Fruit fly (Drosophila melanogaster) whole organism, embryonic: ENCODE data around the gene CG3104.

Source experiments
- Ada2b ChIP-seq: fragments of 200-800 bp; sonication (Bioruptor generic); IDR thresholded peaks from 2 replicates; pipeline ENCODE4 v1.3.6; 2022; ENCODE audit warnings: missing biosample characterization, missing genetic modification characterization
- Antp ChIP-seq: fragments of 200-800 bp; sonication (Bioruptor generic); optimal IDR thresholded peaks from 3 replicates; lab custom pipeline; 2016; ENCODE audit warnings: missing biosample characterization, missing genetic modification characterization
- Atf3 ChIP-seq: fragments of 200-800 bp; sonication (Bioruptor generic); optimal IDR thresholded peaks from 3 replicates; lab custom pipeline; 2016; ENCODE audit warnings: missing biosample characterization, missing genetic modification characterization
- Awh ChIP-seq: fragments of 200-800 bp; sonication (Bioruptor generic); IDR thresholded peaks from 2 replicates; pipeline ENCODE4, ENCODE4 v1.3.6; 2022; ENCODE audit warnings: missing biosample characterization, missing genetic modification characterization
- B-H2 ChIP-seq: fragments of 200-800 bp; sonication (Bioruptor generic); optimal IDR thresholded peaks from 2 replicates; lab custom pipeline; 2018; ENCODE audit warnings: missing biosample characterization, mild to moderate bottlenecking, missing genetic modification characterization
- CG11093 ChIP-seq: fragments of 200-800 bp; sonication (Bioruptor generic); IDR thresholded peaks from 3 replicates; pipeline ENCODE4 v1.3.6; 2022; ENCODE audit warnings: missing biosample characterization, missing genetic modification characterization
- CG1233 ChIP-seq: fragments of 200-800 bp; sonication (Bioruptor generic); optimal IDR thresholded peaks from 4 replicates; lab custom pipeline; 2018; ENCODE audit warnings: missing biosample characterization, mild to moderate bottlenecking, missing genetic modification characterization
- CG12659 ChIP-seq: fragments of 200-800 bp; sonication (Bioruptor generic); optimal IDR thresholded peaks from 3 replicates; lab custom pipeline; 2017; ENCODE audit warnings: mild to moderate bottlenecking, missing biosample characterization, missing genetic modification reagents, missing genetic modification characterization
- CG14667 ChIP-seq: fragments of 200-800 bp; sonication (Bioruptor generic); IDR thresholded peaks from 2 replicates; pipeline ENCODE4 v1.3.6; 2022; ENCODE audit warnings: missing biosample characterization, missing genetic modification characterization
- CG17568 ChIP-seq: fragments of 200-800 bp; sonication (Bioruptor generic); optimal IDR thresholded peaks from 2 replicates; lab custom pipeline; 2018; ENCODE audit warnings: missing biosample characterization, mild to moderate bottlenecking, missing genetic modification characterization, moderate library complexity
- CG30020 ChIP-seq: fragments of 200-800 bp; optimal IDR thresholded peaks from 2 replicates; lab custom pipeline; 2019; ENCODE audit warnings: missing biosample characterization, mild to moderate bottlenecking, missing genetic modification characterization, moderate library complexity
- CG30403 ChIP-seq: fragments of 200-800 bp; sonication (Bioruptor generic); optimal IDR thresholded peaks from 3 replicates; lab custom pipeline; 2016; ENCODE audit warnings: missing biosample characterization, missing genetic modification characterization
- CG4730 ChIP-seq: fragments of 200-800 bp; sonication (Bioruptor generic); IDR thresholded peaks from 2 replicates; pipeline ENCODE4 v1.3.6; 2022; ENCODE audit warnings: missing biosample characterization, missing genetic modification characterization
- CG5245 ChIP-seq: fragments of 200-800 bp; sonication (Bioruptor generic); optimal IDR thresholded peaks from 3 replicates; lab custom pipeline; 2016; ENCODE audit warnings: missing biosample characterization, missing genetic modification characterization
- CG6254 ChIP-seq: fragments of 200-800 bp; sonication (Bioruptor generic); optimal IDR thresholded peaks from 3 replicates; lab custom pipeline; 2017; ENCODE audit warnings: mild to moderate bottlenecking, missing biosample characterization, missing genetic modification reagents, missing genetic modification characterization
- CG7786 ChIP-seq: fragments of 200-800 bp; sonication (Bioruptor generic); optimal IDR thresholded peaks from 2 replicates; lab custom pipeline; 2016; ENCODE audit warnings: missing biosample characterization, missing genetic modification characterization
- CG9215 ChIP-seq: fragments of 200-800 bp; sonication (Bioruptor generic); IDR thresholded peaks from 2 replicates; pipeline ENCODE4 v1.3.6; 2022; ENCODE audit warnings: missing biosample characterization, missing genetic modification characterization
- CG9437 ChIP-seq: fragments of 200-800 bp; sonication (Bioruptor generic); optimal IDR thresholded peaks from 2 replicates; lab custom pipeline; 2018; ENCODE audit warnings: missing biosample characterization, mild to moderate bottlenecking, missing genetic modification characterization
- CoRest ChIP-seq: fragments of 200-800 bp; sonication (Bioruptor generic); optimal IDR thresholded peaks from 3 replicates; lab custom pipeline; 2018; ENCODE audit warnings: missing biosample characterization, mild to moderate bottlenecking, missing genetic modification characterization, moderate library complexity
- ERR ChIP-seq: fragments of 200-800 bp; sonication (Bioruptor generic); optimal IDR thresholded peaks from 2 replicates; lab custom pipeline; 2016; ENCODE audit warnings: missing biosample characterization, missing genetic modification characterization
- H15 ChIP-seq: fragments of 200-800 bp; sonication (Bioruptor generic); IDR thresholded peaks from 3 replicates; pipeline ENCODE4 v1.3.6; 2022; ENCODE audit warnings: missing biosample characterization, missing genetic modification characterization
- HLH3B ChIP-seq: fragments of 200-800 bp; sonication (Bioruptor generic); IDR thresholded peaks from 2 replicates; pipeline ENCODE4 v1.3.6; 2022; ENCODE audit warnings: missing biosample characterization, missing genetic modification characterization
- HLH54F ChIP-seq: fragments of 200-800 bp; sonication (Bioruptor generic); optimal IDR thresholded peaks from 3 replicates; lab custom pipeline; 2016; ENCODE audit warnings: missing biosample characterization, missing genetic modification characterization
- HLHmδ ChIP-seq: fragments of 200-800 bp; sonication (Bioruptor generic); optimal IDR thresholded peaks from 2 replicates; lab custom pipeline; 2018; ENCODE audit warnings: missing biosample characterization, mild to moderate bottlenecking, missing genetic modification characterization, moderate library complexity
- Hmr ChIP-seq: fragments of 200-800 bp; sonication (Bioruptor generic); optimal IDR thresholded peaks from 3 replicates; lab custom pipeline; 2017; ENCODE audit warnings: mild to moderate bottlenecking, missing biosample characterization, missing genetic modification reagents, missing genetic modification characterization
- Hr3 ChIP-seq: fragments of 200-800 bp; sonication (Bioruptor generic); optimal IDR thresholded peaks from 3 replicates; lab custom pipeline; 2016; ENCODE audit warnings: missing biosample characterization, missing genetic modification characterization
- Hsf ChIP-seq: fragments of 200-800 bp; sonication (Bioruptor generic); optimal IDR thresholded peaks from 3 replicates; lab custom pipeline; 2016; ENCODE audit warnings: missing biosample characterization, missing genetic modification characterization
- Mad ChIP-seq: fragments of 200-800 bp; sonication (Bioruptor generic); optimal IDR thresholded peaks from 2 replicates; lab custom pipeline; 2016; ENCODE audit warnings: missing biosample characterization, missing genetic modification characterization
- Max ChIP-seq: fragments of 200-800 bp; sonication (Bioruptor generic); optimal IDR thresholded peaks from 2 replicates; lab custom pipeline; 2016; ENCODE audit warnings: missing biosample characterization, mild to moderate bottlenecking, missing genetic modification characterization
- Nf-YC ChIP-seq: fragments of 200-800 bp; optimal IDR thresholded peaks from 3 replicates; lab custom pipeline; 2019; ENCODE audit warnings: missing biosample characterization, mild to moderate bottlenecking, missing genetic modification characterization, moderate library complexity
- NfI ChIP-seq: fragments of 200-800 bp; sonication (Bioruptor generic); optimal IDR thresholded peaks from 3 replicates; lab custom pipeline; 2018; ENCODE audit warnings: missing biosample characterization, mild to moderate bottlenecking, missing genetic modification characterization, moderate library complexity
- Oaz ChIP-seq: fragments of 200-800 bp; sonication (Bioruptor generic); IDR thresholded peaks from 2 replicates; pipeline ENCODE4 v1.3.6; 2022; ENCODE audit warnings: missing biosample characterization, missing genetic modification characterization
- Optix ChIP-seq: fragments of 200-800 bp; sonication (Bioruptor generic); IDR thresholded peaks from 3 replicates; pipeline ENCODE4 v1.3.6; 2022; ENCODE audit warnings: missing biosample characterization, missing genetic modification characterization
- Poxn ChIP-seq: fragments of 200-800 bp; sonication (Bioruptor generic); IDR thresholded peaks from 2 replicates; pipeline ENCODE4 v1.3.6; 2022; ENCODE audit warnings: missing biosample characterization, missing genetic modification characterization
- TFAM ChIP-seq: fragments of 200-800 bp; sonication (Bioruptor generic); optimal IDR thresholded peaks from 2 replicates; lab custom pipeline; 2017; ENCODE audit warnings: missing biosample characterization, missing genetic modification characterization, inconsistent platforms
- al ChIP-seq: fragments of 200-800 bp; sonication (Bioruptor generic); IDR thresholded peaks from 2 replicates; pipeline ENCODE4 v1.3.6; 2022; ENCODE audit warnings: missing biosample characterization, missing genetic modification characterization
- ap ChIP-seq: fragments of 200-800 bp; sonication (Bioruptor generic); IDR thresholded peaks from 2 replicates; pipeline ENCODE4 v1.3.6; 2022; ENCODE audit warnings: missing biosample characterization, missing genetic modification characterization
- ara ChIP-seq: fragments of 200-800 bp; sonication (Bioruptor generic); IDR thresholded peaks from 2 replicates; pipeline ENCODE4 v1.3.6; 2022; ENCODE audit warnings: missing biosample characterization, missing genetic modification characterization
- corto ChIP-seq: fragments of 200-800 bp; sonication (Bioruptor generic); optimal IDR thresholded peaks from 2 replicates; lab custom pipeline; 2016; ENCODE audit warnings: missing biosample characterization, mild to moderate bottlenecking, missing genetic modification characterization, moderate library complexity
- croc ChIP-seq: fragments of 200-800 bp; sonication (Bioruptor generic); conservative IDR thresholded peaks from 3 replicates; pipeline ENCODE4 v1.3.6; 2022; ENCODE audit warnings: missing biosample characterization, missing genetic modification characterization
- gem ChIP-seq: fragments of 200-800 bp; sonication (Bioruptor generic); optimal IDR thresholded peaks from 2 replicates; lab custom pipeline; 2019; ENCODE audit warnings: missing biosample characterization, mild to moderate bottlenecking, missing genetic modification characterization, moderate library complexity
- gsb ChIP-seq: fragments of 200-800 bp; sonication (Bioruptor generic); IDR thresholded peaks from 2 replicates; pipeline ENCODE4 v1.3.6; 2022; ENCODE audit warnings: missing biosample characterization, missing genetic modification characterization
- ham ChIP-seq: fragments of 200-800 bp; sonication (Bioruptor generic); IDR thresholded peaks from 2 replicates; pipeline ENCODE4 v1.3.6; 2022; ENCODE audit warnings: missing biosample characterization, missing genetic modification characterization
- hbn ChIP-seq: fragments of 200-800 bp; sonication (Bioruptor generic); IDR thresholded peaks from 2 replicates; pipeline ENCODE4 v1.3.6; 2022; ENCODE audit warnings: missing biosample characterization, missing genetic modification characterization; ENCODE audit not compliant: partially characterized antibody
- luna ChIP-seq: fragments of 200-800 bp; sonication (Bioruptor generic); optimal IDR thresholded peaks from 2 replicates; lab custom pipeline; 2016; ENCODE audit warnings: missing biosample characterization, missing genetic modification characterization
- prd ChIP-seq, 3 experiments: fragments of >200 bp in 2 of 3; fragments of 200-800 bp in 1 of 3; sonication (Bioruptor generic) in 1 of 3; optimal IDR thresholded peaks in 2 of 3; IDR thresholded peaks in 1 of 3; 2 replicates in 2 of 3; 3 replicates in 1 of 3; pipeline versions ENCODE4 v1.3.6 to Lab custom; 2017 to 2022; ENCODE audit warnings: missing biosample characterization in 1 of 3, missing genetic modification characterization in 1 of 3
- sd ChIP-seq: fragments of 200-800 bp; sonication (Bioruptor generic); optimal IDR thresholded peaks from 3 replicates; lab custom pipeline; 2018; ENCODE audit warnings: missing biosample characterization, mild to moderate bottlenecking, missing genetic modification characterization, moderate library complexity
- sna ChIP-seq: fragments of 200-800 bp; sonication (Bioruptor generic); IDR thresholded peaks from 2 replicates; pipeline ENCODE4 v1.3.6; 2022; ENCODE audit warnings: missing biosample characterization, missing genetic modification characterization; ENCODE audit not compliant: partially characterized antibody
- sug ChIP-seq: fragments of 200-800 bp; optimal IDR thresholded peaks from 2 replicates; lab custom pipeline; 2019; ENCODE audit warnings: missing biosample characterization, mild to moderate bottlenecking, missing genetic modification characterization, moderate library complexity
- tin ChIP-seq: fragments of 200-800 bp; sonication (Bioruptor generic); optimal IDR thresholded peaks from 3 replicates; lab custom pipeline; 2016; ENCODE audit warnings: missing biosample characterization, missing genetic modification characterization
- zfh2 ChIP-seq: fragments of 200-800 bp; sonication (Bioruptor generic); optimal IDR thresholded peaks from 2 replicates; lab custom pipeline; 2016; ENCODE audit warnings: missing biosample characterization, missing genetic modification characterization

The CG3104 gene

DNA sequence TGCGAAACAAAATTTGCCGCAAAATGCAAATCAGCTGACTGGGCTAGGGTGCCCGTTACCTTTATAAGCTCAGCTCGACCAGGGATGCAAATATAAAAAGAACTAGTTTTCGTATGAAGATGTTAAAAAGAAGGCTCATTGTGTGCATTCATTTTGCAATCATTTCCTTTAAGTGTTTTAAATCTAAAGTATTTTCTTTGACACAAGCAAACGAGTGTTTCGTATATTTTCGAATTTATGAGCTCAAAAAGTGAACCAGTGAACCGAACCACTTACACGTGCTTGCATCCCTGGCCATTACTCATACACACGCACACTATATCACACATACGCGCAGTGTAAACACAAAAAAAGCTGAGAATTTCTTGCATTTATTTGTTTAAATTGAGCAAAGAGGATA lies 22.6 kb upstream of the CG3104 start, which contains the start of the genes Prx6a and Sbat (continued):
- no peak for TF ChIP-seq ara
- 0 out of 2 replicates have a peak, but pooled peaks have one; percentile 15 for TF ChIP-seq hbn (GFP tag; lab: Robert Waterston, UW)
- peak; percentile 81 for TF ChIP-seq Nf-YC
- TF ChIP-seq ham (GFP tag; lab: Robert Waterston, UW) = no peak
- no peak for TF ChIP-seq ap (GFP tag; lab: Robert Waterston, UW)
- peak; percentile 53; the same call in 2 of the 3 replicates for TF ChIP-seq Optix (GFP tag; lab: Robert Waterston, UW)
- TF ChIP-seq CG14667 (GFP tag; lab: Robert Waterston, UW) = no peak
- TF ChIP-seq sna (GFP tag; lab: Robert Waterston, UW) = no peak
- TF ChIP-seq B-H2 = peak; percentile 84
- peak; percentile 61 for TF ChIP-seq al (GFP tag; lab: Robert Waterston, UW)
- TF ChIP-seq gem (tag; lab: Kevin White, UChicago) = peak; percentile 79
- TF ChIP-seq zfh2 (GFP tag; lab: Kevin White, UChicago) = peak; percentile 85
- TF ChIP-seq Poxn (GFP tag; lab: Robert Waterston, UW) = no peak
- TF ChIP-seq HLH54F (GFP tag; lab: Kevin White, UChicago) = peak; percentile 73
- no peak for TF ChIP-seq corto
- TF ChIP-seq CG12659 (GFP tag; lab: Kevin White, UChicago) = peak; percentile 73
- peak; percentile 73 for TF ChIP-seq tin
- TF ChIP-seq sug (tag; lab: Kevin White, UChicago) = peak; percentile 89
- TF ChIP-seq NfI (GFP tag; lab: Kevin White, UChicago) = peak; percentile 72
- peak; percentile 40 for TF ChIP-seq Atf3 (GFP tag; lab: Kevin White, UChicago)
- TF ChIP-seq Oaz (GFP tag; lab: Robert Waterston, UW) = 0 out of 2 replicates have a peak, but pooled peaks have one; percentile 20
- peak; percentile 73 for TF ChIP-seq Antp (GFP tag; lab: Kevin White, UChicago)
- peak; percentile 73 for TF ChIP-seq croc
- peak; percentile 78 for TF ChIP-seq Hmr (GFP tag; lab: Kevin White, UChicago)
- no peak for TF ChIP-seq ERR (GFP tag; lab: Kevin White, UChicago)
- peak; percentile 62; the same call in 1 of the 2 replicates for TF ChIP-seq Ada2b
- TF ChIP-seq CG30403 (GFP tag; lab: Kevin White, UChicago) = peak; percentile 81
- peak; percentile 0 for TF ChIP-seq CG5245
- TF ChIP-seq CG4730 = 0 out of 2 replicates have a peak, but pooled peaks have one; percentile 28
- TF ChIP-seq TFAM (GFP tag; lab: Kevin White, UChicago) = no peak
- peak; percentile 56 for TF ChIP-seq Hr3 (GFP tag; lab: Kevin White, UChicago)
- peak; percentile 46 for TF ChIP-seq sd (tag; lab: Kevin White, UChicago)
- peak; percentile 50 for TF ChIP-seq Max (GFP tag; lab: Kevin White, UChicago)
- peak; percentile 59 for TF ChIP-seq CG30020 (tag; lab: Kevin White, UChicago)
- no peak for TF ChIP-seq CG9437 (GFP tag; lab: Kevin White, UChicago)
- TF ChIP-seq CoRest (tag; lab: Kevin White, UChicago) = peak; percentile 86
- peak; percentile 79 for TF ChIP-seq CG9215 (GFP tag; lab: Robert Waterston, UW)
- TF ChIP-seq HLHmδ (GFP tag; lab: Kevin White, UChicago) = no peak
- peak; percentile 75 for TF ChIP-seq Hsf (GFP tag; lab: Kevin White, UChicago)
- TF ChIP-seq CG6254 (GFP tag; lab: Kevin White, UChicago) = no peak
- TF ChIP-seq gsb (GFP tag; lab: Robert Waterston, UW) = 0 out of 2 replicates have a peak, but pooled peaks have one; percentile 30
- no peak for TF ChIP-seq Awh (GFP tag; lab: Robert Waterston, UW)
- peak; percentile 46 for TF ChIP-seq Mad (GFP tag; lab: Kevin White, UChicago)
- no peak for TF ChIP-seq prd (optimal IDR thresholded peaks at IDR 0.05; lab: Kevin White, UChicago)
- TF ChIP-seq prd (GFP tag; IDR thresholded peaks at IDR 0.05; lab: Robert Waterston, UW) = peak; percentile 80
- TF ChIP-seq HLH3B = peak; percentile 63; the same call in 1 of the 2 replicates
- TF ChIP-seq H15 (GFP tag; lab: Robert Waterston, UW) = peak; percentile 11; the same call in 1 of the 3 replicates
- no peak; the same call in 2 of the 3 replicates for TF ChIP-seq CG11093 (GFP tag; lab: Robert Waterston, UW)
- TF ChIP-seq CG7786 = peak; percentile 77
- peak; percentile 49 for TF ChIP-seq CG17568 (GFP tag; lab: Kevin White, UChicago)
- TF ChIP-seq luna (GFP tag; lab: Kevin White, UChicago) = peak; percentile 77
- peak; percentile 72 for TF ChIP-seq CG1233 (GFP tag; lab: Kevin White, UChicago)
